Fruit fly (Drosophila melanogaster) whole organism, wandering third instar larva: ENCODE data around the gene CG13894.

Experiments
- CG32264 ChIP-seq: fragments of 200-800 bp; sonication (Bioruptor generic); optimal IDR thresholded peaks from 2 replicates; lab custom pipeline; 2016; ENCODE audit warnings: missing biosample characterization, missing genetic modification characterization
- CG9705 ChIP-seq: fragments of 200-800 bp; sonication (Bioruptor generic); optimal IDR thresholded peaks from 2 replicates; lab custom pipeline; 2018; ENCODE audit warnings: missing biosample characterization, mild to moderate bottlenecking, missing genetic modification characterization
- CrebA ChIP-seq: fragments of 200-800 bp; sonication (Bioruptor generic); optimal IDR thresholded peaks from 2 replicates; lab custom pipeline; 2016; ENCODE audit warnings: missing biosample characterization, mild to moderate bottlenecking, missing genetic modification characterization, borderline replicate concordance
- Dfd ChIP-seq: fragments of >200 bp; optimal IDR thresholded peaks from 2 replicates; lab custom pipeline; 2017; ENCODE audit warnings: missing biosample characterization, missing genetic modification characterization
- Dif ChIP-seq: fragments of 200-275, 200-300 bp; sonication (Bioruptor generic); optimal IDR thresholded peaks from 2 replicates; lab custom pipeline; 2018; ENCODE audit warnings: missing biosample characterization, missing genetic modification characterization; ENCODE audit not compliant: partially characterized antibody
- GATAd ChIP-seq: sonication (Bioruptor generic); optimal IDR thresholded peaks from 2 replicates; lab custom pipeline; 2016; ENCODE audit warnings: missing biosample characterization, missing genetic modification characterization
- HLH106 ChIP-seq: fragments of 200-800 bp; optimal IDR thresholded peaks from 3 replicates; lab custom pipeline; 2019; ENCODE audit warnings: missing biosample characterization, mild to moderate bottlenecking, missing genetic modification characterization, moderate library complexity
- Hnf4 ChIP-seq: fragments of 200-800 bp; sonication (Bioruptor generic); optimal IDR thresholded peaks from 2 replicates; lab custom pipeline; 2016; ENCODE audit warnings: missing biosample characterization, mild to moderate bottlenecking, missing genetic modification characterization
- Hr83 ChIP-seq: fragments of 200-300 bp; sonication (Bioruptor generic); optimal IDR thresholded peaks from 2 replicates; lab custom pipeline; 2016; ENCODE audit warnings: missing biosample characterization, mild to moderate bottlenecking, missing genetic modification characterization, moderate library complexity; ENCODE audit not compliant: poor library complexity, severe bottlenecking
- Jra ChIP-seq: sonication (Bioruptor generic); optimal IDR thresholded peaks from 2 replicates; lab custom pipeline; 2016; ENCODE audit warnings: missing biosample characterization, missing genetic modification characterization
- Mio ChIP-seq: sonication (Bioruptor generic); optimal IDR thresholded peaks from 2 replicates; lab custom pipeline; 2016; ENCODE audit warnings: missing biosample characterization, missing genetic modification characterization
- N ChIP-seq: fragments of >200 bp; optimal IDR thresholded peaks from 2 replicates; lab custom pipeline; 2018; ENCODE audit warnings: missing biosample characterization, missing external identifiers, missing genetic modification characterization
- OdsH ChIP-seq: fragments of 200-800 bp; sonication (Bioruptor generic); optimal IDR thresholded peaks from 2 replicates; lab custom pipeline; 2016; ENCODE audit warnings: missing biosample characterization, mild to moderate bottlenecking, missing genetic modification characterization
- Rel ChIP-seq, 2 experiments: fragments of 200-800 bp; sonication (Bioruptor generic) in 1 of 2; optimal IDR thresholded peaks; 2 replicates in 1 of 2; 3 replicates in 1 of 2; lab custom pipeline; 2016 to 2019; ENCODE audit warnings: mild to moderate bottlenecking in 2 of 2, missing biosample characterization in 2 of 2, missing genetic modification characterization in 2 of 2, moderate library complexity in 1 of 2
- Sp1 ChIP-seq: fragments of 200-800 bp; sonication (Bioruptor generic); optimal IDR thresholded peaks from 3 replicates; lab custom pipeline; 2019; ENCODE audit warnings: missing biosample characterization, mild to moderate bottlenecking, missing genetic modification characterization, moderate library complexity
- Vsx2 ChIP-seq: fragments of 200-300, 225-300 bp; sonication (Bioruptor generic); optimal IDR thresholded peaks from 2 replicates; lab custom pipeline; 2018; ENCODE audit warnings: missing biosample characterization, missing genetic modification characterization; ENCODE audit not compliant: partially characterized antibody
- br ChIP-seq: fragments of 200-800 bp; sonication (Bioruptor generic); optimal IDR thresholded peaks from 2 replicates; lab custom pipeline; 2016; ENCODE audit warnings: missing biosample characterization, missing genetic modification characterization
- brk ChIP-seq: fragments of 200-800 bp; sonication (Bioruptor generic); optimal IDR thresholded peaks from 2 replicates; lab custom pipeline; 2016; ENCODE audit warnings: missing biosample characterization, mild to moderate bottlenecking, missing genetic modification characterization
- dl ChIP-seq, 2 experiments: fragments of 175-275, 200-275 bp in 1 of 2; fragments of 200-275 bp in 1 of 2; sonication (Bioruptor generic); optimal IDR thresholded peaks; lab custom pipeline; 2018; ENCODE audit warnings: mild to moderate bottlenecking in 2 of 2, missing biosample characterization in 2 of 2, missing genetic modification characterization in 2 of 2, moderate library complexity in 2 of 2; ENCODE audit not compliant: partially characterized antibody in 2 of 2, insufficient read depth in 1 of 2
- dmrt93B ChIP-seq: fragments of 200-800 bp; sonication (Bioruptor generic); optimal IDR thresholded peaks from 2 replicates; lab custom pipeline; 2018; ENCODE audit warnings: missing biosample characterization, mild to moderate bottlenecking, missing genetic modification characterization
- dsf ChIP-seq: sonication (Bioruptor generic); optimal IDR thresholded peaks from 2 replicates; lab custom pipeline; 2016; ENCODE audit warnings: missing biosample characterization, missing genetic modification characterization, borderline replicate concordance
- ey ChIP-seq: fragments of 200-800 bp; sonication (Bioruptor generic); optimal IDR thresholded peaks from 2 replicates; lab custom pipeline; 2016; ENCODE audit warnings: missing biosample characterization, missing genetic modification characterization
- foxo ChIP-seq, 2 experiments: fragments of 200-800 bp; sonication (Bioruptor generic); optimal IDR thresholded peaks; 2 replicates in 1 of 2; 3 replicates in 1 of 2; lab custom pipeline; 2016 to 2017; ENCODE audit warnings: missing biosample characterization in 2 of 2, missing genetic modification characterization in 2 of 2
- fru ChIP-seq: fragments of 200-800 bp; sonication (Bioruptor generic); optimal IDR thresholded peaks from 3 replicates; lab custom pipeline; 2016; ENCODE audit warnings: missing biosample characterization, mild to moderate bottlenecking, missing genetic modification characterization
- h ChIP-seq: fragments of 200-800 bp; sonication (Bioruptor generic); optimal IDR thresholded peaks from 3 replicates; lab custom pipeline; 2016; ENCODE audit warnings: missing biosample characterization, mild to moderate bottlenecking, missing genetic modification characterization
- jim ChIP-seq: fragments of 175-275, 200-325 bp; sonication (Bioruptor generic); optimal IDR thresholded peaks from 2 replicates; lab custom pipeline; 2016; ENCODE audit warnings: missing biosample characterization, mild to moderate bottlenecking, missing genetic modification characterization
- lola ChIP-seq: fragments of >200 bp; optimal IDR thresholded peaks from 2 replicates; lab custom pipeline; 2017; ENCODE audit warnings: missing biosample characterization, missing genetic modification characterization
- pan ChIP-seq: fragments of >200 bp; optimal IDR thresholded peaks from 2 replicates; lab custom pipeline; 2017
- psq ChIP-seq: fragments of 200-800 bp; sonication (Bioruptor generic); optimal IDR thresholded peaks from 3 replicates; lab custom pipeline; 2017; ENCODE audit warnings: missing biosample characterization, mild to moderate bottlenecking, missing genetic modification characterization, moderate library complexity
- rgr ChIP-seq: fragments of 200-800 bp; sonication (Bioruptor generic); optimal IDR thresholded peaks from 3 replicates; lab custom pipeline; 2016; ENCODE audit warnings: missing biosample characterization, mild to moderate bottlenecking, missing genetic modification characterization
- sage ChIP-seq: fragments of 200-800 bp; sonication (Bioruptor generic); optimal IDR thresholded peaks from 2 replicates; lab custom pipeline; 2016; ENCODE audit warnings: missing biosample characterization, mild to moderate bottlenecking, missing genetic modification characterization
- sv ChIP-seq: fragments of 200-800 bp; sonication (Bioruptor generic); optimal IDR thresholded peaks from 3 replicates; lab custom pipeline; 2016; ENCODE audit warnings: missing biosample characterization, missing genetic modification characterization
- tai ChIP-seq: sonication (Bioruptor generic); optimal IDR thresholded peaks from 2 replicates; lab custom pipeline; 2016; ENCODE audit warnings: missing biosample characterization, missing genetic modification characterization
- usp ChIP-seq: fragments of >200 bp; optimal IDR thresholded peaks from 2 replicates; lab custom pipeline; 2017; ENCODE audit warnings: missing biosample characterization, missing genetic modification characterization
- woc ChIP-seq: sonication (Bioruptor generic); optimal IDR thresholded peaks from 2 replicates; lab custom pipeline; 2016; ENCODE audit warnings: missing biosample characterization, mild to moderate bottlenecking, missing genetic modification characterization

The CG13894 gene

DNA sequence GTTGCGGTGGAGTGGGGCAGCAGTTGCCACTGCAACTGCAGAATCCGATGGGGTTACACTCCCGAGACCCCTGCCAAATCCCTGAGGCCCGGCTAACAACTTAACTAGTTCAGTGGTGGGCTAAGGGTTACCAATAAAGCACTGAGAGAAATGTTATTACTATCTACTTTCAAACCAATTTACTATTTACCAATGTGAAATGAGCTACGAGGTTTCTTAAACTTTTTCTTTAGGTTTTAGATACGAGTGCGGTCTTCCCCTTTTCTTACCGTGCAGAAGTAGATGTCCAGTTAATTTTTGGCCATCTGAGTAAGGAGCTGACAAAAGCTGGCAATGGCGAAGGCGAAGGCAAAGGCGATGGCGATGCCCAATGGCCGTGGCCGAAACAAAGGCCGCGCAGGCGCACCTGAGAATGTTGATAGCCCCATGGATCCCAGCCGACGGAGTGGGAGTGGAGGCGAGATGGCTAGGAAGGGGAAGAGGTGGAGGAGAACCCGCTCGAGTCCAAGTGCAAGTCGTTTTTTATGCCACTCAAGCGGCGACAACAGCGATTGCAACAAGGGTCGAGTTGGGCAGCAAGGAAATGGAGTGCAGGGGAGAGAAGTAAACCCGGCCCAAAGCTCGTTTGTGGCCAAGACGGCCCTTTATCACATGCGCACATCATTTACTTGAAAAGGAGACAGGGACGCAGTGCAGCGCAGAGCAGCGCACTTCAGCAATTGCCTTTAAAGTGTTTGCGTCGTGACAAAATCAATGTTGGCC is 38.4 kb downstream of the CG13894 start:
- no peak for TF ChIP-seq Mio
- TF ChIP-seq rgr (GFP tag; lab: Kevin White, UChicago) = peak; percentile 71
- TF ChIP-seq CG32264 (GFP tag; lab: Kevin White, UChicago) = no peak
- peak; percentile 72 for TF ChIP-seq br
- TF ChIP-seq sv (GFP tag; lab: Kevin White, UChicago) = no peak
- peak; percentile 54 for TF ChIP-seq psq (GFP tag; lab: Kevin White, UChicago)
- TF ChIP-seq sage (GFP tag; lab: Kevin White, UChicago) = peak; percentile 55
- TF ChIP-seq foxo (GFP tag; optimal IDR thresholded peaks at IDR 0.05; lab: Kevin White, UChicago) = peak in 1 of 2 experiments; percentile 74
- TF ChIP-seq GATAd (GFP tag; lab: Kevin White, UChicago) = no peak
- peak; percentile 7 for TF ChIP-seq Rel (GFP tag; optimal IDR thresholded peaks at IDR 0.05; lab: Kevin White, UChicago)
- no peak for TF ChIP-seq Rel (tag; optimal IDR thresholded peaks at IDR 0.05; lab: Kevin White, UChicago)
- no peak for TF ChIP-seq usp (GFP tag; lab: Kevin White, UChicago)
- peak; percentile 79 for TF ChIP-seq h (GFP tag; lab: Kevin White, UChicago)
- TF ChIP-seq brk = peak; percentile 17
- TF ChIP-seq dsf (GFP tag; lab: Kevin White, UChicago) = no peak
- no peak for TF ChIP-seq Dfd (GFP tag; lab: Kevin White, UChicago)
- no peak for TF ChIP-seq pan (lab: Kevin White, UChicago)
- no peak for TF ChIP-seq CrebA (GFP tag; lab: Kevin White, UChicago)
- peak; percentile 54 for TF ChIP-seq Sp1
- TF ChIP-seq Vsx2 (GFP tag; lab: Kevin White, UChicago) = no peak
- no peak for TF ChIP-seq CG9705 (GFP tag; lab: Kevin White, UChicago)
- peak; percentile 63 for TF ChIP-seq fru (GFP tag; lab: Kevin White, UChicago)
- TF ChIP-seq N = no peak
- peak; percentile 37 for TF ChIP-seq dmrt93B (GFP tag; lab: Kevin White, UChicago)
- TF ChIP-seq Hr83 (GFP tag; lab: Kevin White, UChicago) = no peak
- no peak for TF ChIP-seq tai (GFP tag; lab: Kevin White, UChicago)
- peak; percentile 5 for TF ChIP-seq Dif (GFP tag; lab: Kevin White, UChicago)
- peak; percentile 54 for TF ChIP-seq Hnf4 (GFP tag; lab: Kevin White, UChicago)
- no peak for TF ChIP-seq jim (GFP tag; lab: Kevin White, UChicago)
- no peak for TF ChIP-seq Jra
- peak; percentile 73 for TF ChIP-seq ey (GFP tag; lab: Kevin White, UChicago)
- peak; percentile 63 for TF ChIP-seq OdsH (GFP tag; lab: Kevin White, UChicago)
- TF ChIP-seq woc (GFP tag; lab: Kevin White, UChicago) = peak; percentile 51
- TF ChIP-seq lola (GFP tag; lab: Kevin White, UChicago) = no peak
- peak; percentile 63 for TF ChIP-seq HLH106 (tag; lab: Kevin White, UChicago)
- TF ChIP-seq dl (GFP tag; optimal IDR thresholded peaks at IDR 0.05; lab: Kevin White, UChicago; ENCODE audit: insufficient read depth in 1 of 2, partially characterized antibody in 2 of 2) = no peak

DNA sequence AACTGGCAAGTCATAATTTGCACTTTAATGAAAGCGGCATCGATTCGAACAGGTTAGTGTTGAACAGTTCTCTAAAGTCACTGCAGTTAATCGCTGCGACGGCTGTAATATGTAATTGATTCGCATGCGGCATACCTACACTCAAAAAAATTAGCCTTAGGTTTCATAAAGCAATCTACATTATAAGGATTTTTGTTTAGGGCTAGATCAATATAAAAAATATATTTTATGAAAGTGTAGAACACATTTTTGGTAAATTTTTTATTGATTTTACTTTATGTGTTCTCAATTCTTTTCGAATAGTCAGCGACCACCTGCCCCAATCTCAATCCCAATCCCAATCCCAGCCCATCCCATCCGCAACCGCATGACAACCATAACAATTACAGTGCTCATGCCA is 40.7 kb downstream of the CG13894 start:
- TF ChIP-seq fru (GFP tag; lab: Kevin White, UChicago) (no peak), Vsx2 (GFP tag; lab: Kevin White, UChicago) (no peak), jim (GFP tag; lab: Kevin White, UChicago) (no peak), OdsH (GFP tag; lab: Kevin White, UChicago) (no peak), psq (GFP tag; lab: Kevin White, UChicago) (no peak), Hnf4 (GFP tag; lab: Kevin White, UChicago) (no peak), Dif (GFP tag; lab: Kevin White, UChicago) (no peak)
- TF ChIP-seq, all 38 proteins: peak for 0
